Fruit fly (Drosophila melanogaster) whole organism, wandering third instar larva: ENCODE results near the gene CG43093.

Source experiments
- Abd-B ChIP-seq: fragments of >200 bp; optimal IDR thresholded peaks from 2 replicates; lab custom pipeline; 2017; ENCODE audit warnings: missing biosample characterization, missing genetic modification characterization
- CG32264 ChIP-seq: fragments of 200-800 bp; sonication (Bioruptor generic); optimal IDR thresholded peaks from 2 replicates; lab custom pipeline; 2016; ENCODE audit warnings: missing biosample characterization, missing genetic modification characterization
- Dfd ChIP-seq: fragments of >200 bp; optimal IDR thresholded peaks from 2 replicates; lab custom pipeline; 2017; ENCODE audit warnings: missing biosample characterization, missing genetic modification characterization
- Dif ChIP-seq: fragments of 200-275, 200-300 bp; sonication (Bioruptor generic); optimal IDR thresholded peaks from 2 replicates; lab custom pipeline; 2018; ENCODE audit warnings: missing biosample characterization, missing genetic modification characterization; ENCODE audit not compliant: partially characterized antibody
- GATAd ChIP-seq: sonication (Bioruptor generic); optimal IDR thresholded peaks from 2 replicates; lab custom pipeline; 2016; ENCODE audit warnings: missing biosample characterization, missing genetic modification characterization
- HLH106 ChIP-seq: fragments of 200-800 bp; optimal IDR thresholded peaks from 3 replicates; lab custom pipeline; 2019; ENCODE audit warnings: missing biosample characterization, mild to moderate bottlenecking, missing genetic modification characterization, moderate library complexity
- Hnf4 ChIP-seq: fragments of 200-800 bp; sonication (Bioruptor generic); optimal IDR thresholded peaks from 2 replicates; lab custom pipeline; 2016; ENCODE audit warnings: missing biosample characterization, mild to moderate bottlenecking, missing genetic modification characterization
- Hr78 ChIP-seq: fragments of >200 bp; optimal IDR thresholded peaks from 2 replicates; lab custom pipeline; 2017; ENCODE audit warnings: missing biosample characterization, missing genetic modification characterization
- Jra ChIP-seq: sonication (Bioruptor generic); optimal IDR thresholded peaks from 2 replicates; lab custom pipeline; 2016; ENCODE audit warnings: missing biosample characterization, missing genetic modification characterization
- Mio ChIP-seq: sonication (Bioruptor generic); optimal IDR thresholded peaks from 2 replicates; lab custom pipeline; 2016; ENCODE audit warnings: missing biosample characterization, missing genetic modification characterization
- Myc ChIP-seq: fragments of >200 bp; optimal IDR thresholded peaks from 2 replicates; lab custom pipeline; 2017
- N ChIP-seq: fragments of >200 bp; optimal IDR thresholded peaks from 2 replicates; lab custom pipeline; 2018; ENCODE audit warnings: missing biosample characterization, missing external identifiers, missing genetic modification characterization
- OdsH ChIP-seq: fragments of 200-800 bp; sonication (Bioruptor generic); optimal IDR thresholded peaks from 2 replicates; lab custom pipeline; 2016; ENCODE audit warnings: missing biosample characterization, mild to moderate bottlenecking, missing genetic modification characterization
- Rel ChIP-seq, 2 experiments: fragments of 200-800 bp; sonication (Bioruptor generic) in 1 of 2; optimal IDR thresholded peaks; 2 replicates in 1 of 2; 3 replicates in 1 of 2; lab custom pipeline; 2016 to 2019; ENCODE audit warnings: mild to moderate bottlenecking in 2 of 2, missing biosample characterization in 2 of 2, missing genetic modification characterization in 2 of 2, moderate library complexity in 1 of 2
- Sp1 ChIP-seq: fragments of 200-800 bp; sonication (Bioruptor generic); optimal IDR thresholded peaks from 3 replicates; lab custom pipeline; 2019; ENCODE audit warnings: missing biosample characterization, mild to moderate bottlenecking, missing genetic modification characterization, moderate library complexity
- Vsx2 ChIP-seq: fragments of 200-300, 225-300 bp; sonication (Bioruptor generic); optimal IDR thresholded peaks from 2 replicates; lab custom pipeline; 2018; ENCODE audit warnings: missing biosample characterization, missing genetic modification characterization; ENCODE audit not compliant: partially characterized antibody
- br ChIP-seq: fragments of 200-800 bp; sonication (Bioruptor generic); optimal IDR thresholded peaks from 2 replicates; lab custom pipeline; 2016; ENCODE audit warnings: missing biosample characterization, missing genetic modification characterization
- dl ChIP-seq, 2 experiments: fragments of 175-275, 200-275 bp in 1 of 2; fragments of 200-275 bp in 1 of 2; sonication (Bioruptor generic); optimal IDR thresholded peaks; lab custom pipeline; 2018; ENCODE audit warnings: mild to moderate bottlenecking in 2 of 2, missing biosample characterization in 2 of 2, missing genetic modification characterization in 2 of 2, moderate library complexity in 2 of 2; ENCODE audit not compliant: partially characterized antibody in 2 of 2, insufficient read depth in 1 of 2
- dmrt93B ChIP-seq: fragments of 200-800 bp; sonication (Bioruptor generic); optimal IDR thresholded peaks from 2 replicates; lab custom pipeline; 2018; ENCODE audit warnings: missing biosample characterization, mild to moderate bottlenecking, missing genetic modification characterization
- dsf ChIP-seq: sonication (Bioruptor generic); optimal IDR thresholded peaks from 2 replicates; lab custom pipeline; 2016; ENCODE audit warnings: missing biosample characterization, missing genetic modification characterization, borderline replicate concordance
- foxo ChIP-seq, 2 experiments: fragments of 200-800 bp; sonication (Bioruptor generic); optimal IDR thresholded peaks; 2 replicates in 1 of 2; 3 replicates in 1 of 2; lab custom pipeline; 2016 to 2017; ENCODE audit warnings: missing biosample characterization in 2 of 2, missing genetic modification characterization in 2 of 2
- fru ChIP-seq: fragments of 200-800 bp; sonication (Bioruptor generic); optimal IDR thresholded peaks from 3 replicates; lab custom pipeline; 2016; ENCODE audit warnings: missing biosample characterization, mild to moderate bottlenecking, missing genetic modification characterization
- h ChIP-seq: fragments of 200-800 bp; sonication (Bioruptor generic); optimal IDR thresholded peaks from 3 replicates; lab custom pipeline; 2016; ENCODE audit warnings: missing biosample characterization, mild to moderate bottlenecking, missing genetic modification characterization
- jim ChIP-seq: fragments of 175-275, 200-325 bp; sonication (Bioruptor generic); optimal IDR thresholded peaks from 2 replicates; lab custom pipeline; 2016; ENCODE audit warnings: missing biosample characterization, mild to moderate bottlenecking, missing genetic modification characterization
- lola ChIP-seq: fragments of >200 bp; optimal IDR thresholded peaks from 2 replicates; lab custom pipeline; 2017; ENCODE audit warnings: missing biosample characterization, missing genetic modification characterization
- pan ChIP-seq: fragments of >200 bp; optimal IDR thresholded peaks from 2 replicates; lab custom pipeline; 2017
- psq ChIP-seq: fragments of 200-800 bp; sonication (Bioruptor generic); optimal IDR thresholded peaks from 3 replicates; lab custom pipeline; 2017; ENCODE audit warnings: missing biosample characterization, mild to moderate bottlenecking, missing genetic modification characterization, moderate library complexity
- rgr ChIP-seq: fragments of 200-800 bp; sonication (Bioruptor generic); optimal IDR thresholded peaks from 3 replicates; lab custom pipeline; 2016; ENCODE audit warnings: missing biosample characterization, mild to moderate bottlenecking, missing genetic modification characterization
- sage ChIP-seq: fragments of 200-800 bp; sonication (Bioruptor generic); optimal IDR thresholded peaks from 2 replicates; lab custom pipeline; 2016; ENCODE audit warnings: missing biosample characterization, mild to moderate bottlenecking, missing genetic modification characterization
- sv ChIP-seq: fragments of 200-800 bp; sonication (Bioruptor generic); optimal IDR thresholded peaks from 3 replicates; lab custom pipeline; 2016; ENCODE audit warnings: missing biosample characterization, missing genetic modification characterization
- woc ChIP-seq: sonication (Bioruptor generic); optimal IDR thresholded peaks from 2 replicates; lab custom pipeline; 2016; ENCODE audit warnings: missing biosample characterization, mild to moderate bottlenecking, missing genetic modification characterization

The CG43093 gene

DNA sequence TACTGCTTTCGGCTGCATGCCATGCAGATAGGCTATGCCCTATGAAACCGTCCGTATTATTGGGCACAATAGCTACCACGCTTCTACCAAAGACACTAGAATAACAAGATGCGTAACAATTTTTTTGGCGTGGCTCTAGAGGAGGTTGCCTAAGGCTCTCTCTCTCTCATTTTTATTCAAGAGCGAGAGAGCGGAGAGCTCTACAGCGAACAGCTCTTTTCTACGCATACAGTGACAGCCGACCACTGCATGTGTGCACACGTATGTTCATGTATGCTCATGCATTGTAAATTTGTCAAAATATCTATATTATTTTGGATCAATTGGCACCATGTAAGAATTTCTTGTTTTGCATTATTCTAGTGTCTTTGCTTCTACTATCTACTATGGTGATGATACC, 37.1 kb downstream of the CG43093 start:
- TF ChIP-seq dmrt93B (GFP tag; lab: Kevin White, UChicago), result no peak
- TF ChIP-seq Hr78, result no peak
- no peak for TF ChIP-seq N (GFP tag; lab: Kevin White, UChicago)
- TF ChIP-seq Rel (GFP tag; optimal IDR thresholded peaks at IDR 0.05; lab: Kevin White, UChicago), result no peak
- TF ChIP-seq Rel (tag; optimal IDR thresholded peaks at IDR 0.05; lab: Kevin White, UChicago), result no peak
- TF ChIP-seq Vsx2 (GFP tag; lab: Kevin White, UChicago), result no peak
- TF ChIP-seq Mio (GFP tag; lab: Kevin White, UChicago), result no peak
- TF ChIP-seq Sp1 (GFP tag; lab: Kevin White, UChicago), result no peak
- no peak for TF ChIP-seq Dif (GFP tag; lab: Kevin White, UChicago)
- TF ChIP-seq Dfd (GFP tag; lab: Kevin White, UChicago), result no peak
- no peak for TF ChIP-seq pan (lab: Kevin White, UChicago)
- no peak for TF ChIP-seq br
- TF ChIP-seq Myc, result no peak
- no peak for TF ChIP-seq GATAd (GFP tag; lab: Kevin White, UChicago)
- TF ChIP-seq, all 38 proteins: peak for 0

- TF ChIP-seq foxo (GFP tag; optimal IDR thresholded peaks at IDR 0.05; lab: Kevin White, UChicago) (peak in 1 of 2 experiments; percentile 39), Myc (no peak), OdsH (GFP tag; lab: Kevin White, UChicago) (peak; percentile 45), CG32264 (peak; percentile 24)
Measured at dm6 chr3R:22727857-22728256, 42.2 kb downstream of the CG43093 start.

DNA sequence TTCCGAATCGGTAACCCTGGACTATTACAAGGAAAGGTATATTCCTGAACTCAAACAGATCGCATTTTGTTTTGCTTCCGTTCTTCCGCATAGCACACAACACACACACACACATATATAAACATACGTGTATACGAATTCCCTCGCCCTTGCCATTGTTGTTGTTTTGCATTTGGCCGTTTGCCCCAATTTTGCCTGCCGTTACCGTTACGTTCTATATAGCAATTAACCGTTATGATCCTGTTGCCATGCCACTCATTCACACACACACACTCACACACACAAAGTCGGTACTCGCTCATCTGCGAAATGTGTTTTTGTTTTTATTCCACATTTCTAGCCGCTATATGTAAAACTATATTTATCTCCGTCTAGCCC, 42.7 kb downstream of the CG43093 start:
- TF ChIP-seq Dif (GFP tag; lab: Kevin White, UChicago) (no peak), lola (GFP tag; lab: Kevin White, UChicago) (no peak), Hr78 (no peak), sv (GFP tag; lab: Kevin White, UChicago) (no peak)

dm6 chr3R:22726771-22727455, 43.2 kb downstream of the CG43093 start, which contains the start of gene CG45049:
Gene CG45049, plus strand, starts transcription at chr3R:22726967.
- TF ChIP-seq rgr (GFP tag; lab: Kevin White, UChicago) (no peak), Hnf4 (peak; percentile 30), Jra (GFP tag; lab: Kevin White, UChicago) (no peak), CG32264 (no peak), psq (GFP tag; lab: Kevin White, UChicago) (peak; percentile 61), br (peak; percentile 7), woc (GFP tag; lab: Kevin White, UChicago) (peak; percentile 48), sage (peak; percentile 49), dsf (GFP tag; lab: Kevin White, UChicago) (no peak), jim (GFP tag; lab: Kevin White, UChicago) (no peak), h (GFP tag; lab: Kevin White, UChicago) (peak; percentile 10), dl (GFP tag; optimal IDR thresholded peaks at IDR 0.05; lab: Kevin White, UChicago; ENCODE audit: insufficient read depth in 1 of 2, partially characterized antibody in 2 of 2) (no peak), Abd-B (GFP tag; lab: Kevin White, UChicago) (no peak)

DNA sequence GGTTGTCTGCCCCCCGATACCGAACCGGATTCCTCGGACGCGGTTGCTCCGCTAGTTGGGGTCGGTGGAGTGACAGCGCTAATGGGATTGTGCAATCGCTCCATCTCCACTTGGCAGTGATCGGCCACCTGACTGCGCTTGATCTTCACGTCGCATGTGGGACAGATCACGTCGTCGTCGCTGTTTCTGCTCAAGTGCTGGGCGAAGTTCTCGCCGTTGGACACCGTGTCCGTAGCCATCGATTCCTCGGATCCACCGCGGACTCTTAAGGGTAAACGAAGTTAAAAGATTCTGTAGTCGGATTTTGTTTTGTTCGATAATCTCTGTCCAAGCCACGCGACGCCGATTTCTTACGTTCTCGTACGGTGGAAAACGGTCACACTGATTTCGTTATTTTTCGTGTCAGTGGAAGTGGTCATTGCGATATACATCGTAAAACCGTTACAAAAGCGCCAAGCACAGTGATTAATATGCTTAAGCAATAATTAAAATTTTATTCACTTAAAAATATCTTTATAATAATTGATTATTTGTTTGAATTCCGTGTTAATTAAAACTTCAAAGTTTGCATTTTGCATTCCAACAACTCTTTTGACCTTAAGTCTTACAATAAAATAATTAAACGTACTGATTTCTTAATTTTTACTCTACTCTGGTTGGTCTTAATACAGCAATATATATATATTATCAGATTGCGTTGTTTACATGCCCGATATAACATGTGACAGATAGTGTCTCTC, 43.9 kb downstream of the CG43093 start, which contains the start of gene RNF220:
RNF220 (minus strand) TSS at position 384 of the 740 bp plus-strand sequence.
- TF ChIP-seq fru (peak; percentile 15), Myc (peak; percentile 32), Hr78 (no peak), HLH106 (peak; percentile 30)
